Fruit fly (Drosophila melanogaster): ENCODE measurements around the gene Adgf-A2.

DNA sequence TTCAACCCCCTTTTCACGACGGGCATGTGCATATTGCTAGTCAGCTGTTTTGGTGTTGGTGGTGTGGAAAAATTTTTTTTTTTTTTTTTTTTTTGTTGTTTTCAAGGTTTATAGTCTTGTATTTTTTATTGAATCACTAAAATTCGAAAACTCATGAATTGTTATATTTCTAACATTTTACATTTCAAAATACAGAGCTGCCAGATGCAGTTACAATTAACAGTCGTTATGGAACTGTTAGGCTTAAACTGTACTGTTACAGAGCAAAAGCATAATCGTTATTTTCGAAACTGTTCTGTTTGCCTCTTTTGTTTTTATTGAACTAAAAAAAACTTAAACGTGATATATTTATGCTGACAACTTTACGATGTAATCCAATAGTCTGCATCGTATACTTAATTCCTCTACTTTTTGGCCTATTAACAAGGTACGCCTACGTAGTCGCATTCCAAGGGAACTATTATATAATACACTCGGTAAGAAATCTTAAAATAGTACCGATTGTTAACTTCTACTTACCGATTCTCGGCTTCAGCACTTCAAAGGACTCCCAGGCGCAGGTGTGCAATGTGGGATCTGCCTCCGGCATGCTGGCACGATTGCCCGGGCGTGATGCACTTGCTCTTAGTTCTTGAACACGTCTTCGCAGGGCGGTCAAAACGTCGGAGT lies 42.5 kb upstream of the Adgf-A2 start, which contains the start of gene CG32187:
- TF ChIP-seq CG32532 (GFP tag; IDR thresholded peaks at IDR 0.05), result no peak
- no peak for TF ChIP-seq CG17912 (GFP tag; optimal IDR thresholded peaks at IDR 0.05)
- no peak for TF ChIP-seq CG18476 (GFP tag; optimal IDR thresholded peaks at IDR 0.05)
- no peak for TF ChIP-seq fru (optimal IDR thresholded peaks at IDR 0.05)
- TF ChIP-seq lola (GFP tag; optimal IDR thresholded peaks at IDR 0.05), result no peak
- no peak for TF ChIP-seq CG11456 (GFP tag; IDR thresholded peaks at IDR 0.05)
- no peak for TF ChIP-seq fd3F (GFP tag; optimal IDR thresholded peaks at IDR 0.05)
- no peak for TF ChIP-seq ttk (GFP tag; IDR thresholded peaks at IDR 0.05)
- TF ChIP-seq CG12236 (GFP tag; optimal IDR thresholded peaks at IDR 0.05), result no peak
